Worm (Caenorhabditis elegans): ENCODE results near the gene F14H3.12.

DNA sequence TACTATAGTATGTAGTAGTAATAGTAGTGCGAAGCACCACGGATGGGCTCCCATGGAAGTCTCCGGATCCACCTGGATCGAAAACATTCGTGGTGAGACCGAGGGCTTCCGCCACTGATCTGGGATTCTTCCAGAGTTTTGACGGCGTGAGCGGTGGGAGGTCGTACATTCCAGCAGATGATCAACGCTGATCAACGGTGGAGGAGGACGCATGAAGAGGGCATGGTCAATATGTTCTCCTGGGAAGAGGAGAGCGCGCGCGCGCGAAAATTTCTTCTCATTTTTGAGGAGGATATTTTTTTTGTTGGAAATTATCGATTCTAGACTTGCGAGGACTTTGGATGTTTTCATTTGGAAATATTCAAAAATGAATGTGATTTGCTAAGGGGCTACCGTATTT, 41.6 kb downstream of the F14H3.12 start:
- no peak for TF ChIP-seq sptf-1 (tag; optimal IDR thresholded peaks at IDR 0.05)
- no peak for TF ChIP-seq unc-62 (GFP tag; optimal IDR thresholded peaks at IDR 0.05)
- TF ChIP-seq elt-3 (tag; optimal IDR thresholded peaks at IDR 0.05) = no peak
